Fruit fly (Drosophila melanogaster): Measurements from ENCODE around the gene nAChRalpha1.
A peak's percentile ranks its signal among the peaks of the same experiment; 100 is the strongest.

The nAChRalpha1 gene

dm6 chr3R:24469097-24469496, 12.1 kb upstream of the nAChRalpha1 start, which contains the start of gene CG31128:
TSS of gene CG31128 (plus strand) at chr3R:24469397.
- no peak for TF ChIP-seq Crg-1 (GFP tag; optimal IDR thresholded peaks at IDR 0.05)
- TF ChIP-seq Clk (GFP tag; optimal IDR thresholded peaks at IDR 0.05): no peak
- TF ChIP-seq pad (GFP tag; optimal IDR thresholded peaks at IDR 0.05): no peak
- no peak for TF ChIP-seq CG1620 (GFP tag; optimal IDR thresholded peaks at IDR 0.05)
- no peak for TF ChIP-seq kay (GFP tag; ENCODE audit: borderline replicate concordance)
- TF ChIP-seq toe (GFP tag; optimal IDR thresholded peaks at IDR 0.05): no peak
- no peak for TF ChIP-seq CG7045 (GFP tag; optimal IDR thresholded peaks at IDR 0.05)
- no peak for TF ChIP-seq CG14711 (tag; optimal IDR thresholded peaks at IDR 0.05)
- TF ChIP-seq cic (GFP tag; optimal IDR thresholded peaks at IDR 0.05): no peak
- TF ChIP-seq ovo (GFP tag; optimal IDR thresholded peaks at IDR 0.05): no peak

DNA sequence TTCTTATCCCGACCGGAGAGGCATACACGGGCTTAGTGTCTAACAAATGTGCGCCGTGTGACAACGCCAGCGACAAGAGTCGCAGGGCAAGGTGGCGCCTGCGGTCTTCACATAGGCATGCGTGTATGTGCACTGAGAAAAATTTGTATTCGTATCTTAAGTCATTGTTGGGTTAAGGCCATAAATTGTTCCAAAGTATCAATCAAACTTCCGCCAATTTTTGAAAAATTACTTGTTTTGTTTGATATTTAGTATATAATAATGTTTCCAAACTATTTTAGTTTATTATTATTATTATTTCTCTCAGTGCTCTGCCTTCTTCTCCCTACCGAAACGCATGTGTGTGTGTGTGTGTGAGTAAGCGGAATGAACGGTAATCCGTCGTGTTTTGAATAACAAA, 10.3 kb upstream of the nAChRalpha1 start:
- TF ChIP-seq CG14711 (tag; optimal IDR thresholded peaks at IDR 0.05) (no peak), CG7101 (tag; optimal IDR thresholded peaks at IDR 0.05) (no peak), bab1 (GFP tag; optimal IDR thresholded peaks at IDR 0.05) (no peak), kay (GFP tag; ENCODE audit: borderline replicate concordance) (no peak), Clk (GFP tag; optimal IDR thresholded peaks at IDR 0.05) (no peak), cnc (optimal IDR thresholded peaks at IDR 0.05) (no peak), pad (GFP tag; optimal IDR thresholded peaks at IDR 0.05) (no peak), CG5204 (GFP tag; optimal IDR thresholded peaks at IDR 0.05) (no peak), Crg-1 (GFP tag; optimal IDR thresholded peaks at IDR 0.05) (no peak), ovo (GFP tag; optimal IDR thresholded peaks at IDR 0.05) (no peak), CG12768 (GFP tag; optimal IDR thresholded peaks at IDR 0.05) (no peak), CG7045 (GFP tag; optimal IDR thresholded peaks at IDR 0.05) (no peak), toe (GFP tag; optimal IDR thresholded peaks at IDR 0.05) (no peak), CG11617 (GFP tag; optimal IDR thresholded peaks at IDR 0.05) (no peak), cic (GFP tag; optimal IDR thresholded peaks at IDR 0.05) (no peak), tj (GFP tag; optimal IDR thresholded peaks at IDR 0.05) (no peak), CG33017 (tag; optimal IDR thresholded peaks at IDR 0.05) (no peak), Hr96 (GFP tag; optimal IDR thresholded peaks at IDR 0.05) (no peak), CG1620 (GFP tag; optimal IDR thresholded peaks at IDR 0.05) (no peak), Mnt (GFP tag; optimal IDR thresholded peaks at IDR 0.05) (no peak)

- TF ChIP-seq CG12768 (GFP tag; optimal IDR thresholded peaks at IDR 0.05): no peak
- TF ChIP-seq CG14711 (tag; optimal IDR thresholded peaks at IDR 0.05): no peak
- TF ChIP-seq toe (GFP tag; optimal IDR thresholded peaks at IDR 0.05): no peak
- TF ChIP-seq pad (GFP tag; optimal IDR thresholded peaks at IDR 0.05): no peak
- no peak for TF ChIP-seq cnc (optimal IDR thresholded peaks at IDR 0.05)
- TF ChIP-seq Clk (GFP tag; optimal IDR thresholded peaks at IDR 0.05): no peak
- TF ChIP-seq Mnt (GFP tag; optimal IDR thresholded peaks at IDR 0.05): no peak
- TF ChIP-seq kay (GFP tag; ENCODE audit: borderline replicate concordance): no peak
- no peak for TF ChIP-seq CG33017 (tag; optimal IDR thresholded peaks at IDR 0.05)
- TF ChIP-seq bab1 (GFP tag; optimal IDR thresholded peaks at IDR 0.05): no peak
- TF ChIP-seq CG7045 (GFP tag; optimal IDR thresholded peaks at IDR 0.05): no peak
- no peak for TF ChIP-seq CG7101 (tag; optimal IDR thresholded peaks at IDR 0.05)
- TF ChIP-seq CG11617 (GFP tag; optimal IDR thresholded peaks at IDR 0.05): no peak
- no peak for TF ChIP-seq CG1620 (GFP tag; optimal IDR thresholded peaks at IDR 0.05)
- no peak for TF ChIP-seq Hr96 (GFP tag; optimal IDR thresholded peaks at IDR 0.05)
These were observed 890 bp upstream of the nAChRalpha1 start for dm6 chr3R:24457847-24458246.

dm6 chr3R:24392207-24392939, 64.6 kb downstream of the nAChRalpha1 start, which contains the start of gene CG13616:
TSS of gene CG13616 (plus strand) at chr3R:24392889.
- TF ChIP-seq tj (GFP tag; optimal IDR thresholded peaks at IDR 0.05): peak; percentile 50
- TF ChIP-seq cnc (optimal IDR thresholded peaks at IDR 0.05): no peak

DNA sequence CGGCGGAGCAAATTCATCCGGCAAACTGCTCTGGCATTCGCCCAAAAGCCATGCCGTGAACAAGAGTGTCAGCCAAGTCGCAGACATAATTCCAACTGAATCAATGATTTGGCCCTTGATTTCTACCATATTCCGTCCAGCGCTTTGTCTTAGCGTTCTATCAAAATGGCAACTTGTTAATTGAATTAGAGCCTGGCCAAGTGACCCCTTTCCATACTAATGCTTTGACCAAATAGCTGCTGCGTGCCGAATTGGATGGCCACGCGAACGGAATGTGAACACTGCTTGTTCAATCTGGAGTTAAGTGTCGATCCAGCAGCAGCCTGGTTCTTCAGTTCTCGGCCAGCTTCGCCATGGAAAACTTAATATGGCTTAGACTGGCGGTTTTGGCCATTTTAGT, 66.7 kb downstream of the nAChRalpha1 start, which contains the start of the genes CG5768 and CG13615:
CG5768 (minus strand) TSS at position 101 of the 400 bp plus-strand sequence.
CG13615 (plus strand) TSS at position 280 of the 400 bp plus-strand sequence.
- TF ChIP-seq tj (GFP tag; optimal IDR thresholded peaks at IDR 0.05) (no peak), CG7101 (tag; optimal IDR thresholded peaks at IDR 0.05) (no peak), cic (GFP tag; optimal IDR thresholded peaks at IDR 0.05) (no peak), Crg-1 (GFP tag; optimal IDR thresholded peaks at IDR 0.05) (no peak)

dm6 chr3R:24386434-24386833, 70.5 kb downstream of the nAChRalpha1 start:
- no peak for TF ChIP-seq toe (GFP tag; optimal IDR thresholded peaks at IDR 0.05)

DNA sequence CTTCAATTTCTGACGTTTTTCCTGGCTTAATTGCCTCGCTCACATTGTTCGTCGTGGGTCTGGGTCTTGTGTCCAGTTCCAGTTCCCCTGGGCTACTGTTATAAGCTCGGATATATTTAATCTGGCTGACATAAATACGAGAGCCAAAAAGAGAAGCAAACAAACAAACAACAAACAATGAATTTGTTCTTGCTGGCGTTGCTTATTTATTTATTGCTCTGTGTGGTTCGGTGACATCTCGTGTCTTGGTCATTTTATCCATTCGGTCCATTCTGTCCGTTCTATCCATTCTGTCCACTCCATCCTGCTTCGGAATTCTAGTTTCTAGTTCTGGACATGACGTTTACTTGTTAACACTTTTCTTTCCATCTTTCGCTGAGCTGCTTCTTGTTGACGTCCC, 72.0 kb downstream of the nAChRalpha1 start, which contains the start of gene CG17780:
CG17780 (minus strand) TSS at position 101 of the 400 bp plus-strand sequence.
- TF ChIP-seq ovo (GFP tag; optimal IDR thresholded peaks at IDR 0.05) (no peak), CG7045 (GFP tag; optimal IDR thresholded peaks at IDR 0.05) (no peak), pad (GFP tag; optimal IDR thresholded peaks at IDR 0.05) (no peak), Crg-1 (GFP tag; optimal IDR thresholded peaks at IDR 0.05) (no peak), tj (GFP tag; optimal IDR thresholded peaks at IDR 0.05) (no peak), cic (GFP tag; optimal IDR thresholded peaks at IDR 0.05) (no peak), kay (GFP tag; ENCODE audit: borderline replicate concordance) (no peak), CG11617 (GFP tag; optimal IDR thresholded peaks at IDR 0.05) (no peak), Hr96 (GFP tag; optimal IDR thresholded peaks at IDR 0.05) (no peak), Clk (GFP tag; optimal IDR thresholded peaks at IDR 0.05) (no peak), CG1620 (GFP tag; optimal IDR thresholded peaks at IDR 0.05) (no peak), bab1 (GFP tag; optimal IDR thresholded peaks at IDR 0.05) (no peak), CG33017 (tag; optimal IDR thresholded peaks at IDR 0.05) (no peak), CG5204 (GFP tag; optimal IDR thresholded peaks at IDR 0.05) (no peak), Mnt (GFP tag; optimal IDR thresholded peaks at IDR 0.05) (no peak)

All from whole organism, adult.